Worm (Caenorhabditis elegans) whole organism, young adult: ENCODE results near the gene gpa-10.
A peak's percentile ranks its signal among the peaks of the same experiment; 100 is the strongest.

ENCODE experiments used
- B0019.2 ChIP-seq: fragments of 200-800 bp; sonication (Bioruptor generic); conservative IDR thresholded peaks from 2 replicates; pipeline ENCODE4 v1.3.6; 2022; ENCODE audit warnings: missing genetic modification reagents, missing genetic modification characterization, missing compliant biosample characterization
- B0035.1 ChIP-seq: sonication (generic microtip); optimal IDR thresholded peaks from 2 replicates; lab custom pipeline; 2016; ENCODE audit warnings: missing genetic modification characterization, mild to moderate bottlenecking, missing compliant biosample characterization, missing genotype, missing genetic modification reagents
- B0261.1 ChIP-seq: sonication (generic microtip); optimal IDR thresholded peaks from 2 replicates; lab custom pipeline; 2016; ENCODE audit warnings: mild to moderate bottlenecking, missing genetic modification characterization, moderate library complexity, missing compliant biosample characterization
- C17E4.6 ChIP-seq: fragments of 200-800 bp; sonication (Bioruptor generic); IDR thresholded peaks from 2 replicates; pipeline ENCODE4 v1.3.6; 2022; ENCODE audit warnings: missing genetic modification reagents, missing genetic modification characterization, missing compliant biosample characterization
- F39B2.1 ChIP-seq: fragments of 200-800 bp; sonication (Bioruptor generic); IDR thresholded peaks from 2 replicates; pipeline ENCODE4 v1.3.6; 2022; ENCODE audit warnings: missing genetic modification reagents, missing genetic modification characterization, missing compliant biosample characterization
- F49E8.2 ChIP-seq: sonication (generic microtip); optimal IDR thresholded peaks from 3 replicates; lab custom pipeline; 2017; ENCODE audit warnings: missing genetic modification characterization, mild to moderate bottlenecking, missing compliant biosample characterization, antibody characterized with exemption, moderate library complexity; ENCODE audit not compliant: insufficient read depth
- F52B5.7 ChIP-seq: sonication (generic microtip); optimal IDR thresholded peaks from 2 replicates; lab custom pipeline; 2016; ENCODE audit warnings: mild to moderate bottlenecking, missing genetic modification characterization, missing compliant biosample characterization
- T07F8.4 ChIP-seq: sonication (generic microtip); optimal IDR thresholded peaks from 2 replicates; lab custom pipeline; 2016; ENCODE audit warnings: mild to moderate bottlenecking, missing genetic modification characterization, moderate library complexity, missing compliant biosample characterization
- T26A5.8 ChIP-seq: sonication (generic microtip); optimal IDR thresholded peaks from 2 replicates; lab custom pipeline; 2016; ENCODE audit warnings: missing genetic modification characterization, missing compliant biosample characterization
- Y53F4B.3 ChIP-seq: fragments of 200-800 bp; sonication (Bioruptor generic); IDR thresholded peaks from 2 replicates; pipeline ENCODE4 v1.3.6; 2022; ENCODE audit warnings: missing genetic modification reagents, missing genetic modification characterization, missing compliant biosample characterization
- ama-1 ChIP-seq, 3 experiments: fragments of 150-350 bp in 1 of 3; sonication (generic microtip) in 2 of 3; optimal IDR thresholded peaks; 2 replicates each; lab custom pipeline; 2014 to 2018; ENCODE audit warnings: missing biosample characterization in 2 of 3, missing genetic modification characterization in 2 of 3, missing genetic modification reagents in 2 of 3
- cebp-1 ChIP-seq, 2 experiments: fragments of 200-800 bp in 1 of 2; sonication (Bioruptor generic) in 1 of 2; sonication (generic microtip) in 1 of 2; IDR thresholded peaks in 1 of 2; optimal IDR thresholded peaks in 1 of 2; 2 replicates each; pipeline versions ENCODE4 v1.3.6 to Lab custom; 2017 to 2022; ENCODE audit warnings: missing compliant biosample characterization in 2 of 2, missing genetic modification characterization in 2 of 2, mild to moderate bottlenecking in 1 of 2, missing genetic modification reagents in 1 of 2, moderate library complexity in 1 of 2
- ceh-100 ChIP-seq: fragments of 200-800 bp; sonication (Bioruptor generic); IDR thresholded peaks from 2 replicates; pipeline ENCODE4 v1.3.6; 2022; ENCODE audit warnings: missing genetic modification reagents, missing genetic modification characterization, missing compliant biosample characterization
- ceh-27 ChIP-seq: fragments of 200-800 bp; sonication (Bioruptor generic); optimal IDR thresholded peaks from 2 replicates; lab custom pipeline; 2018; ENCODE audit warnings: mild to moderate bottlenecking, missing genetic modification characterization, moderate library complexity, missing compliant biosample characterization
- ceh-58 ChIP-seq: fragments of 200-800 bp; sonication (Bioruptor generic); IDR thresholded peaks from 2 replicates; pipeline ENCODE4 v1.3.6; 2022; ENCODE audit warnings: missing genetic modification characterization, missing compliant biosample characterization
- ceh-79 ChIP-seq: sonication (generic microtip); optimal IDR thresholded peaks from 2 replicates; lab custom pipeline; 2017; ENCODE audit warnings: mild to moderate bottlenecking, missing genetic modification characterization, missing compliant biosample characterization
- ceh-91 ChIP-seq: fragments of 200-800 bp; sonication (Bioruptor generic); IDR thresholded peaks from 2 replicates; pipeline ENCODE4 v1.3.6; 2022; ENCODE audit warnings: missing genetic modification reagents, missing genetic modification characterization, missing compliant biosample characterization
- chd-7 ChIP-seq: sonication (generic microtip); optimal IDR thresholded peaks from 2 replicates; lab custom pipeline; 2016; ENCODE audit warnings: mild to moderate bottlenecking, missing genetic modification characterization, moderate library complexity, missing compliant biosample characterization
- die-1 ChIP-seq: sonication (generic microtip); optimal IDR thresholded peaks from 2 replicates; lab custom pipeline; 2016; ENCODE audit warnings: missing genotype, mild to moderate bottlenecking, missing genetic modification characterization, missing compliant biosample characterization
- dpff-1 ChIP-seq: sonication (generic microtip); optimal IDR thresholded peaks from 2 replicates; lab custom pipeline; 2017; ENCODE audit warnings: mild to moderate bottlenecking, missing genetic modification characterization, missing compliant biosample characterization
- dpl-1 ChIP-seq: fragments of 150-350 bp; optimal IDR thresholded peaks from 2 replicates; lab custom pipeline; 2014; ENCODE audit warnings: missing biosample characterization, missing genetic modification reagents, missing genetic modification characterization
- efl-1 ChIP-seq: fragments of 150-350 bp; optimal IDR thresholded peaks from 2 replicates; lab custom pipeline; 2014; ENCODE audit warnings: missing biosample characterization, missing genetic modification reagents, missing genetic modification characterization
- egrh-3 ChIP-seq: fragments of 200-800 bp; sonication (Bioruptor generic); IDR thresholded peaks from 2 replicates; pipeline ENCODE4 v1.3.6; 2022; ENCODE audit warnings: missing genetic modification reagents, missing genetic modification characterization, missing compliant biosample characterization
- gei-17 ChIP-seq: fragments of 200-800 bp; sonication (Bioruptor generic); optimal IDR thresholded peaks from 2 replicates; lab custom pipeline; 2018; ENCODE audit warnings: mild to moderate bottlenecking, missing genetic modification characterization, missing compliant biosample characterization
- him-1 ChIP-seq: sonication (generic microtip); optimal IDR thresholded peaks from 2 replicates; lab custom pipeline; 2016; ENCODE audit warnings: missing genotype, missing genetic modification reagents, missing genetic modification characterization, missing compliant biosample characterization
- hmg-1.2 ChIP-seq: fragments of 200-800 bp; sonication (Bioruptor generic); IDR thresholded peaks from 2 replicates; pipeline ENCODE4 v1.3.6; 2022; ENCODE audit warnings: missing genetic modification reagents, missing genetic modification characterization, missing compliant biosample characterization
- hrde-1 ChIP-seq: sonication (generic microtip); optimal IDR thresholded peaks from 2 replicates; lab custom pipeline; 2016; ENCODE audit warnings: missing genetic modification characterization, mild to moderate bottlenecking, missing compliant biosample characterization, moderate library complexity, missing genotype, missing genetic modification reagents, borderline replicate concordance
- lin-26 ChIP-seq: fragments of 200-800 bp; sonication (Bioruptor generic); IDR thresholded peaks from 2 replicates; pipeline ENCODE4 v1.3.6; 2022; ENCODE audit warnings: missing genetic modification reagents, missing genetic modification characterization, missing compliant biosample characterization
- lsy-27 ChIP-seq: sonication (generic microtip); optimal IDR thresholded peaks from 2 replicates; lab custom pipeline; 2017; ENCODE audit warnings: missing genetic modification characterization, mild to moderate bottlenecking, missing compliant biosample characterization, antibody characterized with exemption, missing genotype, borderline replicate concordance; ENCODE audit not compliant: insufficient read depth
- madf-6 ChIP-seq: fragments of 200-800 bp; sonication (Bioruptor generic); IDR thresholded peaks from 2 replicates; pipeline ENCODE4 v1.3.6; 2022; ENCODE audit warnings: missing genetic modification reagents, missing genetic modification characterization, missing compliant biosample characterization
- mcd-1 ChIP-seq: fragments of 200-800 bp; sonication (Bioruptor generic); IDR thresholded peaks from 2 replicates; pipeline ENCODE4 v1.3.6; 2022; ENCODE audit warnings: missing genetic modification reagents, missing genetic modification characterization, missing compliant biosample characterization
- mel-28 ChIP-seq: sonication (generic microtip); optimal IDR thresholded peaks from 2 replicates; lab custom pipeline; 2016; ENCODE audit warnings: borderline replicate concordance, mild to moderate bottlenecking, missing genetic modification characterization, missing compliant biosample characterization
- nfya-1 ChIP-seq: sonication (generic microtip); optimal IDR thresholded peaks from 2 replicates; lab custom pipeline; 2017; ENCODE audit warnings: antibody characterized with exemption, missing compliant biosample characterization, missing genetic modification characterization, borderline replicate concordance; ENCODE audit not compliant: insufficient read depth
- repo-1 ChIP-seq: sonication (generic microtip); optimal IDR thresholded peaks from 2 replicates; lab custom pipeline; 2017; ENCODE audit warnings: mild to moderate bottlenecking, missing genetic modification characterization, missing compliant biosample characterization
- rpc-1 ChIP-seq, 2 experiments: fragments of 150-350 bp in 1 of 2; sonication (generic microtip) in 1 of 2; optimal IDR thresholded peaks; 2 replicates each; lab custom pipeline; 2014 to 2018; ENCODE audit warnings: missing biosample characterization in 1 of 2, missing genetic modification characterization in 1 of 2, missing genetic modification reagents in 1 of 2, missing genotype in 1 of 2
- snpc-1.3 ChIP-seq: sonication (generic microtip); optimal IDR thresholded peaks from 2 replicates; lab custom pipeline; 2017; ENCODE audit warnings: missing genetic modification characterization, mild to moderate bottlenecking, missing compliant biosample characterization, antibody characterized with exemption, moderate library complexity, missing genotype, missing genetic modification reagents; ENCODE audit not compliant: insufficient read depth
- snpc-3.4 ChIP-seq: sonication (generic microtip); optimal IDR thresholded peaks from 2 replicates; lab custom pipeline; 2017; ENCODE audit warnings: missing genetic modification characterization, mild to moderate bottlenecking, missing compliant biosample characterization, antibody characterized with exemption, moderate library complexity, missing genotype, missing genetic modification reagents
- tbp1 ChIP-seq: fragments of 200-800 bp; sonication (Bioruptor generic); optimal IDR thresholded peaks from 2 replicates; lab custom pipeline; 2018; ENCODE audit warnings: mild to moderate bottlenecking, missing genetic modification characterization, missing compliant biosample characterization
- tbx-9 ChIP-seq: sonication (generic microtip); optimal IDR thresholded peaks from 2 replicates; lab custom pipeline; 2016; ENCODE audit warnings: borderline replicate concordance, missing genetic modification characterization, inconsistent platforms, missing compliant biosample characterization
- unc-130 ChIP-seq: sonication (generic microtip); optimal IDR thresholded peaks from 2 replicates; lab custom pipeline; 2016; ENCODE audit warnings: missing genetic modification reagents, missing genetic modification characterization, missing compliant biosample characterization
- unc-62 ChIP-seq: fragments of 150-350 bp; optimal IDR thresholded peaks from 2 replicates; lab custom pipeline; 2014; ENCODE audit warnings: missing biosample characterization, missing genetic modification reagents, missing genetic modification characterization
- ztf-18 ChIP-seq: sonication (generic microtip); optimal IDR thresholded peaks from 2 replicates; lab custom pipeline; 2016; ENCODE audit warnings: missing genotype, mild to moderate bottlenecking, missing genetic modification characterization, missing compliant biosample characterization
- ztf-25 ChIP-seq: fragments of 200-800 bp; sonication (Bioruptor generic); IDR thresholded peaks from 2 replicates; pipeline ENCODE4 v1.3.6; 2022; ENCODE audit warnings: missing genetic modification reagents, missing genetic modification characterization, missing compliant biosample characterization
- ztf-28 ChIP-seq: fragments of 200-800 bp; sonication (Bioruptor generic); IDR thresholded peaks from 2 replicates; pipeline ENCODE4 v1.3.6; 2022; ENCODE audit warnings: missing genetic modification reagents, missing genetic modification characterization, missing compliant biosample characterization
- ztf-3 ChIP-seq: fragments of 200-800 bp; sonication (Bioruptor generic); optimal IDR thresholded peaks from 2 replicates; lab custom pipeline; 2018; ENCODE audit warnings: mild to moderate bottlenecking, missing genetic modification characterization, missing compliant biosample characterization
- ztf-6 ChIP-seq: fragments of 200-800 bp; sonication (Bioruptor generic); IDR thresholded peaks from 2 replicates; pipeline ENCODE4 v1.3.6; 2022; ENCODE audit warnings: missing genetic modification reagents, missing genetic modification characterization, missing compliant biosample characterization

The gpa-10 gene

ce11 chrV:6888828-6889227 lies 34.2 kb upstream of the gpa-10 start (continued):
- TF ChIP-seq egrh-3 (peak; percentile 53), mel-28 (tag; lab: Kevin White, UChicago) (no peak), ceh-91 (GFP tag; lab: Robert Waterston, UW) (no peak), dpff-1 (tag; lab: Kevin White, UChicago) (peak; percentile 44), ceh-58 (GFP tag; lab: Robert Waterston, UW) (no peak), snpc-1.3 (no peak), repo-1 (tag; lab: Kevin White, UChicago) (peak; percentile 81), unc-62 (GFP tag; lab: Kevin White, UChicago) (no peak), lin-26 (peak; percentile 94), madf-6 (GFP tag; lab: Robert Waterston, UW) (peak; percentile 51), F52B5.7 (tag; lab: Kevin White, UChicago) (peak; percentile 68), ztf-18 (tag; lab: Kevin White, UChicago) (peak; percentile 69), hrde-1 (peak; percentile 78), F39B2.1 (GFP tag; lab: Robert Waterston, UW) (no peak), ama-1 (optimal IDR thresholded peaks at IDR 0.05; lab: Kevin White, UChicago) (no peak), ama-1 (GFP tag; optimal IDR thresholded peaks at IDR 0.05; lab: Kevin White, UChicago) (peak; percentile 77 to 87), die-1 (tag; lab: Kevin White, UChicago) (peak; percentile 89), B0035.1 (peak; percentile 18), B0261.1 (tag; lab: Kevin White, UChicago) (peak; percentile 95), rpc-1 (optimal IDR thresholded peaks at IDR 0.05; lab: Kevin White, UChicago) (peak; percentile 89), rpc-1 (tag; optimal IDR thresholded peaks at IDR 0.05; lab: Kevin White, UChicago) (peak; percentile 87), mcd-1 (peak; percentile 34; the same call in 1 of the 2 replicates), cebp-1 (GFP tag; IDR thresholded peaks at IDR 0.05; lab: Robert Waterston, UW) (no peak), cebp-1 (tag; optimal IDR thresholded peaks at IDR 0.05; lab: Kevin White, UChicago) (peak; percentile 70), F49E8.2 (tag; lab: Kevin White, UChicago) (peak; percentile 38), Y53F4B.3 (no peak), T26A5.8 (tag; lab: Kevin White, UChicago) (no peak), ceh-27 (GFP tag; lab: Kevin White, UChicago) (peak; percentile 70), T07F8.4 (tag; lab: Kevin White, UChicago) (peak; percentile 66), ztf-28 (0 out of 2 replicates have a peak, but pooled peaks have one; percentile 14), B0019.2 (GFP tag; lab: Robert Waterston, UW) (no peak), tbp1 (GFP tag; lab: Kevin White, UChicago) (peak; percentile 98), ceh-79 (tag; lab: Kevin White, UChicago) (no peak), lsy-27 (tag; lab: Kevin White, UChicago) (peak; percentile 14), C17E4.6 (GFP tag; lab: Robert Waterston, UW) (no peak), ztf-3 (GFP tag; lab: Kevin White, UChicago) (no peak), hmg-1.2 (GFP tag; lab: Robert Waterston, UW) (peak; percentile 70), ceh-100 (no peak), efl-1 (GFP tag; lab: Kevin White, UChicago) (no peak), unc-130 (no peak), nfya-1 (tag; lab: Kevin White, UChicago) (no peak), dpl-1 (GFP tag; lab: Kevin White, UChicago) (no peak), him-1 (peak; percentile 90), gei-17 (GFP tag; lab: Kevin White, UChicago) (no peak), ztf-25 (GFP tag; lab: Robert Waterston, UW) (peak; percentile 67; the same call in 1 of the 2 replicates), chd-7 (tag; lab: Kevin White, UChicago) (peak; percentile 85), tbx-9 (no peak), snpc-3.4 (peak; percentile 34), ztf-6 (GFP tag; lab: Robert Waterston, UW) (no peak)
